Worm (Caenorhabditis elegans): ENCODE data around the gene Y54G2A.73.
A peak's percentile ranks its signal among the peaks of the same experiment; 100 is the strongest.

Y54G2A.73 gene

ce11 chrIV:2993278-2993899, 15.3 kb downstream of the Y54G2A.73 start:
- TF ChIP-seq ceh-48 (tag; optimal IDR thresholded peaks at IDR 0.05) (peak; percentile 7), ztf-16 (tag; optimal IDR thresholded peaks at IDR 0.05) (peak; percentile 48), syd-9 (tag; optimal IDR thresholded peaks at IDR 0.05) (no peak), ets-4 (tag; optimal IDR thresholded peaks at IDR 0.05) (no peak), elt-4 (tag; optimal IDR thresholded peaks at IDR 0.05) (no peak), T23F11.4 (GFP tag; optimal IDR thresholded peaks at IDR 0.05) (no peak), hlh-13 (GFP tag; optimal IDR thresholded peaks at IDR 0.05) (no peak), tbx-2 (tag; optimal IDR thresholded peaks at IDR 0.05) (no peak), zip-5 (tag; optimal IDR thresholded peaks at IDR 0.05) (no peak), F13H6.1 (tag; optimal IDR thresholded peaks at IDR 0.05) (no peak), ceh-31 (tag; optimal IDR thresholded peaks at IDR 0.05) (peak; percentile 47), K02D7.2 (tag; optimal IDR thresholded peaks at IDR 0.05) (no peak), hlh-8 (tag; optimal IDR thresholded peaks at IDR 0.05) (no peak), lim-6 (tag; optimal IDR thresholded peaks at IDR 0.05) (no peak), fkh-6 (tag; optimal IDR thresholded peaks at IDR 0.05) (no peak), madf-2 (tag; optimal IDR thresholded peaks at IDR 0.05) (no peak), eyg-1 (tag; optimal IDR thresholded peaks at IDR 0.05) (no peak), Y22D7AL.16 (tag; optimal IDR thresholded peaks at IDR 0.05) (no peak), ceh-34 (tag; optimal IDR thresholded peaks at IDR 0.05) (no peak), hlh-6 (tag; optimal IDR thresholded peaks at IDR 0.05) (no peak), ceh-30 (tag; optimal IDR thresholded peaks at IDR 0.05) (no peak), pag-3 (tag; optimal IDR thresholded peaks at IDR 0.05; ENCODE audit: borderline replicate concordance) (no peak), ceh-24 (tag; optimal IDR thresholded peaks at IDR 0.05) (no peak), ceh-9 (tag; optimal IDR thresholded peaks at IDR 0.05) (no peak), unc-86 (tag; optimal IDR thresholded peaks at IDR 0.05) (peak; percentile 19), sdc-2 (tag; optimal IDR thresholded peaks at IDR 0.05) (no peak), hlh-15 (tag; optimal IDR thresholded peaks at IDR 0.05) (no peak), ceh-2 (tag; optimal IDR thresholded peaks at IDR 0.05) (no peak), gmeb-2 (tag; optimal IDR thresholded peaks at IDR 0.05) (no peak), dve-1 (tag; optimal IDR thresholded peaks at IDR 0.05) (no peak), tbx-7 (tag; optimal IDR thresholded peaks at IDR 0.05) (no peak), ceh-45 (GFP tag; IDR thresholded peaks at IDR 0.05) (no peak), rnt-1 (tag; optimal IDR thresholded peaks at IDR 0.05) (no peak), elt-2 (tag; optimal IDR thresholded peaks at IDR 0.05) (peak; percentile 42), pros-1 (tag; optimal IDR thresholded peaks at IDR 0.05) (peak; percentile 25), C08G9.2 (tag; optimal IDR thresholded peaks at IDR 0.05) (no peak), dmd-4 (tag; optimal IDR thresholded peaks at IDR 0.05; ENCODE audit: borderline replicate concordance) (no peak), mec-3 (tag; optimal IDR thresholded peaks at IDR 0.05; ENCODE audit: borderline replicate concordance) (no peak), ceh-18 (tag; optimal IDR thresholded peaks at IDR 0.05) (no peak), ceh-22 (tag; optimal IDR thresholded peaks at IDR 0.05) (no peak), sox-4 (tag; optimal IDR thresholded peaks at IDR 0.05) (peak; percentile 17), unc-55 (GFP tag; optimal IDR thresholded peaks at IDR 0.05) (no peak), K09A11.1 (tag; optimal IDR thresholded peaks at IDR 0.05; ENCODE audit: insufficient read depth) (no peak), fkh-10 (GFP tag; optimal IDR thresholded peaks at IDR 0.05) (no peak), pha-4 (tag; optimal IDR thresholded peaks at IDR 0.05) (no peak), ceh-6 (GFP tag; optimal IDR thresholded peaks at IDR 0.05) (no peak), che-1 (tag; optimal IDR thresholded peaks at IDR 0.05) (no peak), unc-3 (GFP tag; conservative IDR thresholded peaks at IDR 0.05) (no peak), unc-3 (tag; optimal IDR thresholded peaks at IDR 0.05) (no peak), unc-42 (tag; optimal IDR thresholded peaks at IDR 0.05) (peak; percentile 75), pat-9 (tag; optimal IDR thresholded peaks at IDR 0.05) (peak; percentile 14), pax-1 (tag; optimal IDR thresholded peaks at IDR 0.05) (no peak), C38D4.7 (GFP tag; optimal IDR thresholded peaks at IDR 0.05) (no peak), npax-4 (tag; optimal IDR thresholded peaks at IDR 0.05) (no peak)
